Worm (Caenorhabditis elegans): ENCODE results near the gene col-128.

ce11 chrIV:11522225-11522952 lies 29.4 kb downstream of the col-128 start:
- no peak for TF ChIP-seq ref-1 (GFP tag; conservative IDR thresholded peaks at IDR 0.05)
- TF ChIP-seq med-1 (GFP tag; optimal IDR thresholded peaks at IDR 0.05; ENCODE audit: insufficient read depth), result no peak
- TF ChIP-seq flt-1 (GFP tag; IDR thresholded peaks at IDR 0.05), result no peak
- TF ChIP-seq cog-1 (tag; optimal IDR thresholded peaks at IDR 0.05), result no peak
- TF ChIP-seq ztf-29 (GFP tag; IDR thresholded peaks at IDR 0.05), result no peak
- TF ChIP-seq T22C8.4 (GFP tag; IDR thresholded peaks at IDR 0.05), result no peak; the same call in 1 of the 2 replicates

Data from whole organism, midembryonic.